Worm (Caenorhabditis elegans): Measurements from ENCODE around the gene tsp-3.
A peak's percentile ranks its signal among the peaks of the same experiment; 100 is the strongest.

The tsp-3 gene

DNA sequence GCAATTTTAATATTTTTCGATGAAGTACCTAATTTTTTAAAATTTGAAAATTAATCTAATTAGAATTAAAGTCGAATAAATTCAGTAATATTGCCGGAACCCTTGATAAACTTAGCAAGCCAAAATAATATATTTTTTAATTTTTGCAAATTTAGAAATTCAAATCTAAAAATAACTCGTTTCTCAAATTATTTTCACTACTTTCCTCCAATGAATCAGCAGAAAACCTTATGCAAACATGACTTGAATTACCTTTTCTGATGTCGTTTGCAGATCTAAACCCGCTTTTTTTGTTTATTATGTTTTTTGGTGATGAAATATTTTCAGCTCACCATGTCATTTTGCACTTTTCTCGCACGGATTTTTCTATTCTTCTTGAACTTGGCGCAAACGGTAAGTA lies at the start of gene tsp-3:
TSS of gene tsp-3 (plus strand) at position 301 of the 400 bp plus-strand sequence.
- TF ChIP-seq nhr-19 (GFP tag; conservative IDR thresholded peaks at IDR 0.05) (no peak), pag-3 (tag; optimal IDR thresholded peaks at IDR 0.05; ENCODE audit: borderline replicate concordance, insufficient read depth) (no peak), efl-3 (GFP tag; optimal IDR thresholded peaks at IDR 0.05) (no peak), xbp-1 (tag; optimal IDR thresholded peaks at IDR 0.05) (no peak), efl-1 (optimal IDR thresholded peaks at IDR 0.05) (no peak), efl-1 (GFP tag; optimal IDR thresholded peaks at IDR 0.05 in 1 of 2) (no peak), aha-1 (tag; optimal IDR thresholded peaks at IDR 0.05) (no peak)

DNA sequence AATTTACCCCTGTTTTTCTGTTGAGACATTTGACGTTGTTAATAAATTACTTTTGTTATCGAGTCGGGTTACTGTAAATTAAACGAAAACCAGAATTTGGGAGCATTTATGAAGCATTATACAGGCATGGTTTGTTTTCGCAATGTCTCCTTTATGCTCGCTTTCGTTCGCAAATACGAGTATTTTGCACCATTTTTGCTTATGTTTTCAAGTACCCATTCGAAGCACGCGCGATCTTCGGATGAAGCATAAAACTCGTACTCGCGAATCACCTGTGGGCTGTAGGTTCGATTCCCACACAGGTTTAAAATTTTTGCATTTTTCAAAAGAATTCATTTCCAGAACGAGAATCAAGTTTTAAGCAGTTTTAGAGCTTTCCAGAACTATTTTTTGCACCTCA lies 47.6 kb upstream of the tsp-3 start:
- TF ChIP-seq lin-39 (tag; optimal IDR thresholded peaks at IDR 0.05) (no peak), nhr-84 (tag; optimal IDR thresholded peaks at IDR 0.05) (no peak), hpl-2 (GFP tag; optimal IDR thresholded peaks at IDR 0.05) (no peak), tlp-1 (tag; optimal IDR thresholded peaks at IDR 0.05) (no peak), unc-62 (GFP tag; optimal IDR thresholded peaks at IDR 0.05) (no peak), nhr-90 (tag; optimal IDR thresholded peaks at IDR 0.05; ENCODE audit: poor library complexity) (no peak), F16B12.6 (tag; optimal IDR thresholded peaks at IDR 0.05) (no peak), elt-3 (tag; optimal IDR thresholded peaks at IDR 0.05) (no peak), xbp-1 (tag; optimal IDR thresholded peaks at IDR 0.05) (no peak)

DNA sequence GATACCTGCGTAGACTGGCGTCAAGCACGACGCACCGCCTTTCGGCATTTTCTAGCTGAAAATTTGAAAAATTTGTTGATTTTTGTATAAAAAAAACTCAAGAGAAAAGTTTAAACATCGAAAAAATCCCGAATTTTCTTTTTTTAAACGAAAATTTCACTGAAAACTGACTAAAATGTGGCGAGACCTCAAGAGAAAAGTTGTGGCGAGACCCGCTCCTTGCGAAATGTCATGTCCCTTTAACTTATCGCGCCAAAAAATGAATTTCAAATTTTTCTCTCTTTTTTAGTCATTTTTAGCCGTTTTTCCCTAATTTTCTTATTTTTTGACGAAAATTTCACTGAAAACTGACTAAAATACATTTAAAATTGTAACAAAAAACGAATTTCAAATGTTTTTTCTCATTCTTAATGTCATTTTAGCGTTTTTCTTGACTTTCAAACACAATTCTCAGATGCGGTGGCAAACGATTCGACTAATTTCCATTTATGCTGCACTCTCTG lies 43.0 kb upstream of the tsp-3 start, which contains the start of the genes snpc-1.2 and Y39E4B.5:
TSS of gene snpc-1.2 (minus strand) at position 78 of the 503 bp plus-strand sequence.
TSS of gene Y39E4B.5 (plus strand) at position 453 of the 503 bp plus-strand sequence.
- no peak for TF ChIP-seq ama-1 (optimal IDR thresholded peaks at IDR 0.05)
- TF ChIP-seq fkh-8 (tag; optimal IDR thresholded peaks at IDR 0.05) = no peak
- TF ChIP-seq ceh-8 (GFP tag; optimal IDR thresholded peaks at IDR 0.05) = no peak
- TF ChIP-seq dpl-1 (GFP tag; optimal IDR thresholded peaks at IDR 0.05) = peak in 2 of 3 experiments; percentile 21 to 53
- peak in 1 of 2 experiments; percentile 11 for TF ChIP-seq lin-35 (GFP tag; optimal IDR thresholded peaks at IDR 0.05)
- TF ChIP-seq pqm-1 (tag; optimal IDR thresholded peaks at IDR 0.05) = no peak
- no peak for TF ChIP-seq pax-3 (tag; optimal IDR thresholded peaks at IDR 0.05)
- TF ChIP-seq alr-1 (tag; optimal IDR thresholded peaks at IDR 0.05; ENCODE audit: borderline replicate concordance) = no peak
- no peak for TF ChIP-seq fos-1 (tag; optimal IDR thresholded peaks at IDR 0.05)
- TF ChIP-seq nhr-47 (tag; optimal IDR thresholded peaks at IDR 0.05) = no peak
- TF ChIP-seq ets-5 (GFP tag; IDR thresholded peaks at IDR 0.05) = no peak
- peak; percentile 47 to 70 for TF ChIP-seq efl-1 (optimal IDR thresholded peaks at IDR 0.05)
- peak in 1 of 2 experiments; percentile 53 for TF ChIP-seq efl-1 (GFP tag; optimal IDR thresholded peaks at IDR 0.05 in 1 of 2)
- TF ChIP-seq elt-3 (tag; optimal IDR thresholded peaks at IDR 0.05) = no peak
- no peak for TF ChIP-seq C16A3.4 (tag; optimal IDR thresholded peaks at IDR 0.05)
- no peak for TF ChIP-seq C34B4.2 (tag; optimal IDR thresholded peaks at IDR 0.05)
- TF ChIP-seq unc-62 (GFP tag; optimal IDR thresholded peaks at IDR 0.05) = no peak
- TF ChIP-seq hpl-2 (GFP tag; optimal IDR thresholded peaks at IDR 0.05) = no peak
- TF ChIP-seq lin-14 (GFP tag; optimal IDR thresholded peaks at IDR 0.05) = no peak
- no peak for TF ChIP-seq mep-1 (tag; optimal IDR thresholded peaks at IDR 0.05)
- TF ChIP-seq ceh-82 (tag; optimal IDR thresholded peaks at IDR 0.05) = no peak
- no peak for TF ChIP-seq lsy-2 (tag; optimal IDR thresholded peaks at IDR 0.05)

DNA sequence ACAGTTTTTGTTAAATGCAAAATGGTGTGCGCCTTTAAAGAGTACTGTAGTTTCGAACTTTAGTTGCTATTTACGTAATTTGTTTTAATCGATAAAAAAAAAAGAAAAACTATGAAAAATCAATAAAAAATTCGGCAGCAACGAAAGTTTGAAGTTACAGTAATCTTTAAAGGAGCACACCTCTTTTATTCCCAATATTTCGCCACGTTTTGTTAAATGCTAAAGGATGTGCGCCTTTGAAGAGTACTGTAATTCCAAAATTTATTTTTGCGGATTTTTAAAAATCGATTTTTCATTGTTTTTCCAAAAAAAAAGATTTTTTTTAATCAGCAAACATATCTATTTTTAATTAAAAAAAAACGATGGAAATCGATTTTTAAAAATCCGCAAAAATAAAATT lies 38.8 kb upstream of the tsp-3 start:
- no peak for TF ChIP-seq nhr-20 (tag; optimal IDR thresholded peaks at IDR 0.05)
- TF ChIP-seq mef-2 (tag; optimal IDR thresholded peaks at IDR 0.05) = no peak
- TF ChIP-seq F16B12.6 (tag; optimal IDR thresholded peaks at IDR 0.05) = no peak
- no peak for TF ChIP-seq aha-1 (tag; optimal IDR thresholded peaks at IDR 0.05)
- TF ChIP-seq lin-39 (tag; optimal IDR thresholded peaks at IDR 0.05) = no peak

DNA sequence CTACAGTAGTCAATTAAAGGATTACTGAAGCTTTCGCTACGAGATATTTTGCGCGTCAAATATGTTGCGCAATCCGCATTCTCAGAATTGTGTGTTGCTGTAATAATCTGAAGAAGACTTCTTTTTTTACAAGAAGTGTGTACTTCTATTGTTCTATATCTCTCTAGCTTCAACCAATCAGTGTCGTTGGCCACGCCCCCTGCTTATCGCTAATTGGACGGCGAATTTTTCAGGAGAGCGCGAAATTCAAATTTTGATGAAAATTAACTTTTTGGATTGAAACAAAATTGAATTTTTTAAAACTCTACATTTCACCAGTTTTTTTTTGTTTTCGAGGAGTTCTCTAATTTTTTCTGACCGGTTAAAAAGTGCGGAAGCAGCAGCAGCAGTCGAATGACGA lies 35.6 kb upstream of the tsp-3 start:
- no peak for TF ChIP-seq aly-2 (tag; optimal IDR thresholded peaks at IDR 0.05)
- TF ChIP-seq tlp-1 (tag; optimal IDR thresholded peaks at IDR 0.05) = no peak
- no peak for TF ChIP-seq efl-3 (GFP tag; optimal IDR thresholded peaks at IDR 0.05)
- no peak for TF ChIP-seq efl-1 (optimal IDR thresholded peaks at IDR 0.05)
- TF ChIP-seq efl-1 (GFP tag; optimal IDR thresholded peaks at IDR 0.05 in 1 of 2) = peak in 1 of 2 experiments; percentile 11

Data from whole organism, L1 larva.